Fruit fly (Drosophila melanogaster) whole organism, prepupa: Measurements from ENCODE around the gene Nna1.

ENCODE experiments used
- CG10669 ChIP-seq: fragments of 200-800 bp; sonication (Bioruptor generic); optimal IDR thresholded peaks from 3 replicates; lab custom pipeline; 2018; ENCODE audit warnings: missing biosample characterization, mild to moderate bottlenecking, missing genetic modification characterization, moderate library complexity
- CG15336 ChIP-seq: fragments of 200-800 bp; sonication (Bioruptor generic); IDR thresholded peaks from 2 replicates; pipeline ENCODE4 v1.3.6; 2022; ENCODE audit warnings: missing biosample characterization, missing genetic modification characterization
- CG16779 ChIP-seq: fragments of 200-800 bp; sonication (Bioruptor generic); optimal IDR thresholded peaks from 3 replicates; lab custom pipeline; 2017; ENCODE audit warnings: missing biosample characterization, mild to moderate bottlenecking, missing genetic modification characterization
- CG31627 ChIP-seq: fragments of 200-800 bp; sonication (Bioruptor generic); optimal IDR thresholded peaks from 3 replicates; lab custom pipeline; 2016; ENCODE audit warnings: missing biosample characterization, missing genetic modification characterization
- CG32006 ChIP-seq: fragments of 200-800 bp; sonication (Bioruptor generic); optimal IDR thresholded peaks from 3 replicates; lab custom pipeline; 2017; ENCODE audit warnings: missing biosample characterization, mild to moderate bottlenecking, missing genetic modification characterization
- CG34406 ChIP-seq: fragments of 200-800 bp; sonication (Bioruptor generic); optimal IDR thresholded peaks from 3 replicates; lab custom pipeline; 2016; ENCODE audit warnings: missing biosample characterization, missing genetic modification characterization
- CG3919 ChIP-seq: fragments of 200-800 bp; sonication (Bioruptor generic); optimal IDR thresholded peaks from 3 replicates; lab custom pipeline; 2016; ENCODE audit warnings: missing biosample characterization, missing genetic modification characterization
- CG6163 ChIP-seq: fragments of 200-800 bp; sonication (Bioruptor generic); IDR thresholded peaks from 3 replicates; pipeline ENCODE4 v1.3.6; 2022; ENCODE audit warnings: missing biosample characterization, missing genetic modification characterization
- CG6276 ChIP-seq: fragments of 200-800 bp; sonication (Bioruptor generic); optimal IDR thresholded peaks from 2 replicates; lab custom pipeline; 2017; ENCODE audit warnings: missing biosample characterization, mild to moderate bottlenecking, missing genetic modification characterization
- CG6792 ChIP-seq: fragments of 200-800 bp; sonication (Bioruptor generic); optimal IDR thresholded peaks from 3 replicates; lab custom pipeline; 2016; ENCODE audit warnings: missing biosample characterization, missing genetic modification characterization
- CG8119 ChIP-seq: fragments of 200-800 bp; sonication (Bioruptor generic); IDR thresholded peaks from 3 replicates; pipeline ENCODE4 v1.3.6; 2022; ENCODE audit warnings: missing biosample characterization, missing genetic modification characterization
- CG8632 ChIP-seq: fragments of 200-800 bp; sonication (Bioruptor generic); optimal IDR thresholded peaks from 3 replicates; lab custom pipeline; 2016; ENCODE audit warnings: missing biosample characterization, missing genetic modification characterization
- CG9139 ChIP-seq: fragments of 200-800 bp; sonication (Bioruptor generic); optimal IDR thresholded peaks from 3 replicates; lab custom pipeline; 2017; ENCODE audit warnings: missing biosample characterization, mild to moderate bottlenecking, missing genetic modification characterization
- Eip75B ChIP-seq: fragments of 200-800 bp; sonication (Bioruptor generic); optimal IDR thresholded peaks from 3 replicates; lab custom pipeline; 2016; ENCODE audit warnings: missing biosample characterization, missing genetic modification characterization
- Eip78C ChIP-seq: fragments of 200-800 bp; sonication (Bioruptor generic); peaks from one replicate; lab custom pipeline; 2016; ENCODE audit warnings: missing biosample characterization, missing genetic modification characterization
- Eip93F ChIP-seq: fragments of 200-800 bp; sonication (Bioruptor generic); optimal IDR thresholded peaks from 2 replicates; lab custom pipeline; 2016; ENCODE audit warnings: missing biosample characterization, mild to moderate bottlenecking, missing genetic modification characterization
- Ets21C ChIP-seq: fragments of 200-800 bp; sonication (Bioruptor generic); optimal IDR thresholded peaks from 3 replicates; lab custom pipeline; 2016; ENCODE audit warnings: missing biosample characterization, missing genetic modification characterization
- Hr38 ChIP-seq: sonication (Bioruptor generic); optimal IDR thresholded peaks from 2 replicates; lab custom pipeline; 2016; ENCODE audit warnings: missing biosample characterization, missing genetic modification characterization
- Hr39 ChIP-seq: fragments of 200-800 bp; sonication (Bioruptor generic); optimal IDR thresholded peaks from 2 replicates; lab custom pipeline; 2016; ENCODE audit warnings: missing biosample characterization, missing genetic modification characterization
- Lpt ChIP-seq: fragments of 200-800 bp; sonication (Bioruptor generic); optimal IDR thresholded peaks from 3 replicates; lab custom pipeline; 2016; ENCODE audit warnings: missing biosample characterization, missing genetic modification characterization
- Met ChIP-seq: fragments of 200-800 bp; sonication (Bioruptor generic); optimal IDR thresholded peaks from 3 replicates; lab custom pipeline; 2016; ENCODE audit warnings: missing biosample characterization, missing genetic modification characterization
- OdsH ChIP-seq: fragments of 200-800 bp; sonication (Bioruptor generic); optimal IDR thresholded peaks from 3 replicates; lab custom pipeline; 2016; ENCODE audit warnings: missing biosample characterization, missing genetic modification characterization
- Smox ChIP-seq: fragments of 200-800 bp; sonication (Bioruptor generic); optimal IDR thresholded peaks from 3 replicates; lab custom pipeline; 2016; ENCODE audit warnings: missing biosample characterization, missing genetic modification characterization
- Sox14 ChIP-seq: fragments of 200-800 bp; sonication (Bioruptor generic); optimal IDR thresholded peaks from 3 replicates; lab custom pipeline; 2016; ENCODE audit warnings: missing biosample characterization, missing genetic modification characterization
- Sox15 ChIP-seq: fragments of 200-800 bp; sonication (Bioruptor generic); optimal IDR thresholded peaks from 3 replicates; lab custom pipeline; 2016; ENCODE audit warnings: missing biosample characterization, missing genetic modification characterization
- achi ChIP-seq: fragments of 200-800 bp; sonication (Bioruptor generic); optimal IDR thresholded peaks from 3 replicates; lab custom pipeline; 2016; ENCODE audit warnings: missing biosample characterization, missing genetic modification characterization
- acj6 ChIP-seq: fragments of 200-800 bp; sonication (Bioruptor generic); optimal IDR thresholded peaks from 3 replicates; lab custom pipeline; 2016; ENCODE audit warnings: missing biosample characterization, missing genetic modification characterization
- cyc ChIP-seq: fragments of 200-800 bp; sonication (Bioruptor generic); optimal IDR thresholded peaks from 3 replicates; lab custom pipeline; 2016; ENCODE audit warnings: missing biosample characterization, missing genetic modification characterization
- dac ChIP-seq: fragments of 200-800 bp; sonication (Bioruptor generic); optimal IDR thresholded peaks from 2 replicates; lab custom pipeline; 2017; ENCODE audit warnings: missing biosample characterization, mild to moderate bottlenecking, missing genetic modification characterization
- dsx ChIP-seq: fragments of 200-800 bp; optimal IDR thresholded peaks from 3 replicates; lab custom pipeline; 2019; ENCODE audit warnings: missing biosample characterization, mild to moderate bottlenecking, missing genetic modification characterization, moderate library complexity; ENCODE audit not compliant: poor library complexity, severe bottlenecking
- fd59A ChIP-seq: fragments of 200-800 bp; sonication (Bioruptor generic); optimal IDR thresholded peaks from 2 replicates; lab custom pipeline; 2017; ENCODE audit warnings: missing biosample characterization, mild to moderate bottlenecking, missing genetic modification characterization, missing genetic modification reagents
- fd85E ChIP-seq: fragments of 200-800 bp; sonication (Bioruptor generic); optimal IDR thresholded peaks from 3 replicates; lab custom pipeline; 2016; ENCODE audit warnings: missing biosample characterization, missing genetic modification characterization
- fkh ChIP-seq: fragments of 200-800 bp; sonication (Bioruptor generic); optimal IDR thresholded peaks from 3 replicates; lab custom pipeline; 2017; ENCODE audit warnings: missing biosample characterization, mild to moderate bottlenecking, missing genetic modification characterization, moderate library complexity
- net ChIP-seq: fragments of 200-800 bp; sonication (Bioruptor generic); optimal IDR thresholded peaks from 3 replicates; lab custom pipeline; 2016; ENCODE audit warnings: missing biosample characterization, missing genetic modification characterization
- salr ChIP-seq, 2 experiments: fragments of 200-800 bp; sonication (Bioruptor generic); optimal IDR thresholded peaks; 3 replicates each; lab custom pipeline; 2016 to 2018; ENCODE audit warnings: missing biosample characterization in 2 of 2, missing genetic modification characterization in 2 of 2, mild to moderate bottlenecking in 1 of 2
- spab ChIP-seq: fragments of 200-800 bp; sonication (Bioruptor generic); optimal IDR thresholded peaks from 2 replicates; lab custom pipeline; 2017; ENCODE audit warnings: missing biosample characterization, mild to moderate bottlenecking, missing genetic modification characterization, missing genetic modification reagents
- ss ChIP-seq, 2 experiments: fragments of 200-800 bp; sonication (Bioruptor generic); optimal IDR thresholded peaks; 2 replicates in 1 of 2; 3 replicates in 1 of 2; lab custom pipeline; 2017 to 2018; ENCODE audit warnings: mild to moderate bottlenecking in 2 of 2, missing biosample characterization in 2 of 2, missing genetic modification characterization in 2 of 2, moderate library complexity in 1 of 2
- svp ChIP-seq: fragments of 200-800 bp; sonication (Bioruptor generic); peaks from one replicate; lab custom pipeline; 2016; ENCODE audit warnings: missing biosample characterization, missing genetic modification characterization
- vri ChIP-seq: fragments of 200-800 bp; sonication (Bioruptor generic); optimal IDR thresholded peaks from 3 replicates; lab custom pipeline; 2016; ENCODE audit warnings: missing biosample characterization, mild to moderate bottlenecking, missing genetic modification characterization

Gene Nna1

DNA sequence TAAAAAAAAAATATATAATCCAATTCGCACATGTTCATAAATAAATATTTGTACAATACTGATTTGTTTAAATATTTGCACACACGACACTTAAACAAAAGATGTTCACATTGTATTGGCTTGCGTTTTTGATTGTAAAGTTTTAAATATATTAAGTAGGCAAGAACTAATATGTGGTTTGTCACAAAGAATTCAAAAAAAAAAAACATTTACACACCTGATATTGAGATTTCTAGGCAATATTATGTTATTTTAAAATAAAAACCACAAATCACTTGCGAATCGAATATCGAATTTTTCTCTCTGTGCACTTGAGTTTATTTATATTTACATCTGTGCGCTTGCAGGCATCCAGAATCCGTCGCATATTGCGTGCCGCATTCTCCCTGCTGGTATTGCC is 12.5 kb upstream of the Nna1 start (continued):
- TF ChIP-seq dsx (GFP tag; lab: Kevin White, UChicago) (peak; percentile 12), CG34406 (GFP tag; lab: Kevin White, UChicago) (peak; percentile 68), Eip93F (GFP tag; lab: Kevin White, UChicago) (no peak), CG8632 (GFP tag; lab: Kevin White, UChicago) (peak; percentile 76), CG8119 (GFP tag; lab: Robert Waterston, UW) (peak; percentile 60), Sox14 (peak; percentile 59), spab (GFP tag; lab: Kevin White, UChicago) (peak; percentile 27), OdsH (GFP tag; lab: Kevin White, UChicago) (peak; percentile 64), Ets21C (GFP tag; lab: Kevin White, UChicago) (peak; percentile 48), Smox (GFP tag; lab: Kevin White, UChicago) (peak; percentile 69), fd59A (GFP tag; lab: Kevin White, UChicago) (peak; percentile 38), Eip78C (GFP tag; lab: Kevin White, UChicago) (peak; percentile 85)

DNA sequence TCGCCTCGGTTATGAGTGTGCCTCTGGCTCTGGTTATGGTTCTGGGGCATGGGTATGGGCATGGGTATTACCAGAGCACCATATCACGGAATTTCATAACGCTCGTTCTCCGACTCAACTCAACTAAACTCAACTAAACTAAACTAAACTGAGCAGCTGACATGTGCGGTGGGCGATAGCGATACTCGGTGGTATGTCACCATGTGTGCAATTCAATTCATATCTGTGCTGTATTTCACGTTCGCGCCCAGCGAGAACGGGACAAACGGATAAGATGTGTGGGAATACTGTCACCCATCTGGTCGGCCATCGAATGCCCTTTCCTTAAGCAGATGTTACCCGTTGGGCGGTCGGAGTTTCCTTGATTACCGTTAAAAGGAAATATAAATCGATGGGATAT is 11.8 kb upstream of the Nna1 start, which contains the start of gene CG12177:
Gene CG12177 (minus strand): TSS at position 239 of the 400 bp plus-strand sequence.
- TF ChIP-seq achi (GFP tag; lab: Kevin White, UChicago) (no peak), Eip78C (GFP tag; lab: Kevin White, UChicago) (peak; percentile 48)

DNA sequence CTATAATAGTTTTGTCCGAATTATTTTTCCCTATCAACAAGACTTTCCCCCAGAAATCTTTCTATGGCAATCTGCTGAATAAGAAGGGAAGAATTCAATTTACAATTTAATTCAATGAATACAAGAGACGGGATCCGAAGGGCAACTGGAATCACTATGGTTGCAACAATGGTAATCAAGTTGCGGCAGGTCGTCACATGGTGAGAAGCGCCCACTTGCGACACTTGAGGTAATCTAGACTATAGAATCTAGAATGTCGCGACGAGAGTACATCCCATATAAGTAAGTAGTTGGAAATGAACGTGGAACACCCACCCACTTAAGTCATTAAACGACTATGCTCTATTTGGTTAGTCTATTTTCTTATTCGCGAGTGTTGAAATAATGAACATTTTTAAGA is 10.2 kb upstream of the Nna1 start:
- TF ChIP-seq dac (GFP tag; lab: Kevin White, UChicago) (no peak), fkh (peak; percentile 40), CG6792 (no peak), Smox (GFP tag; lab: Kevin White, UChicago) (no peak), CG32006 (GFP tag; lab: Kevin White, UChicago) (no peak)

DNA sequence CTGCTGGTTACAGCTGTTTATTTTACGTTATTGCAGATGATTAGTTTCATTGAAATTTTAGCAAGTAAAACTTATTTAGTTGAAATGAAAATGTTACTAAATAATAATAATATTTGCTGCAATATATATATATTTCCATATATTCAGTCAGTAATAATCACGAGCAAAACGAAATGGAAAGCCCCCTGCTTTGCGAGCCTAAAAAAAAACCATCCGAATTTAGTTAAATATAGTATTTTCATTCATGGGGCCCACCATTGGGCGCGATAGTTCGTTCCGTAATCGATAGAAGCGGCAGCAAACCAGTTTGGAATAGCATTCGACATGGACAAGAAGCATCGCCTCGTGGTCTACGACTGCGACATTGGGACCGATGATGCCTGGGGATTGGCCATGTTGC is 9.4 kb upstream of the Nna1 start, which contains the start of gene CG11158:
Gene CG11158 (plus strand): TSS at position 301 of the 400 bp plus-strand sequence.
- TF ChIP-seq Eip78C (GFP tag; lab: Kevin White, UChicago): peak; percentile 31
- TF ChIP-seq salr (GFP tag; optimal IDR thresholded peaks at IDR 0.05; lab: Kevin White, UChicago): no peak
- TF ChIP-seq, all 60 proteins: peak for 1

DNA sequence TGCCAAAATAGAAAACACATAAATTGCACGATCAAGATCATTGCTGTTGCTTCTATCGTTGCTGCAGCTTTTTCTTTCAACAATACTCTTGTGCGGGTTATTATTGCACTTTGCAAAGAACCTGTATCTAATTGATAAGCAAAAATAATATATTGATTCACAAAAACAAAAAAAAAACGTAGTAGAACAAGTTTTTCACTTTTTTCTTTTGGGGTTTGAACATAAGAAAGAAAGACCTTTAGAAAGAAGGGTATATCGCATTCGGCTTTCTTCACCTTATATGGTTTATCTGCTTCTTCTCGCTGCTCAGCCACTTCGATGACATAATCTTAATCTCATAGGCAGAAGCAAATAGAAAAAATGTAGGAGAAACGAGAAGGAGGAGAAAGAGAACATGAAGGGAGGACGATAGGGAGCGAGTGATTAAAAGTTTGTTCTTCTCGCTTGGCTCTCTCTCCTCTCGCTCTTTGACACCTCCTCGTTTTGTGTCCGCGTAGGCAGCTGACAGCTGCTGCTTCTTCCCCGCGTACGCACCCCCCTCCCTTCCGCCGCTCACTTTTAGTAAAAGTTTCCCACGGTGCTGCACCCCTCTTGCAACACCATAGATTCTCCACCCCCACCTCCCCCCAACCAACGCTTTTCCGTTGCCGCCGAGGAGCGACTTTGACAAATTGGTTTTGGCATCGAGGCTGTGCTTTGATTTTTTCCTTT is 6.8 kb downstream of the Nna1 start:
- TF ChIP-seq CG3919 (no peak), OdsH (GFP tag; lab: Kevin White, UChicago) (no peak), CG16779 (tag; lab: Kevin White, UChicago) (no peak), salr (GFP tag; optimal IDR thresholded peaks at IDR 0.05; lab: Kevin White, UChicago) (no peak), CG15336 (GFP tag; lab: Robert Waterston, UW) (0 out of 2 replicates have a peak, but pooled peaks have one; percentile 29), CG10669 (GFP tag; lab: Kevin White, UChicago) (no peak), spab (GFP tag; lab: Kevin White, UChicago) (no peak), fd59A (GFP tag; lab: Kevin White, UChicago) (no peak), Smox (GFP tag; lab: Kevin White, UChicago) (no peak), Sox14 (no peak), Met (GFP tag; lab: Kevin White, UChicago) (no peak), svp (GFP tag; lab: Kevin White, UChicago) (no peak), CG6163 (GFP tag; lab: Robert Waterston, UW) (peak; percentile 24; the same call in 1 of the 3 replicates), CG8119 (GFP tag; lab: Robert Waterston, UW) (peak; percentile 41; the same call in 1 of the 3 replicates), acj6 (GFP tag; lab: Kevin White, UChicago) (no peak), CG6276 (GFP tag; lab: Kevin White, UChicago) (no peak), Sox15 (no peak), CG9139 (no peak), fd85E (GFP tag; lab: Kevin White, UChicago) (no peak), Eip75B (GFP tag; lab: Kevin White, UChicago) (no peak), dsx (GFP tag; lab: Kevin White, UChicago) (no peak), Lpt (GFP tag; lab: Kevin White, UChicago) (no peak), vri (GFP tag; lab: Kevin White, UChicago) (peak; percentile 41), dac (GFP tag; lab: Kevin White, UChicago) (no peak), net (GFP tag; lab: Kevin White, UChicago) (no peak), cyc (GFP tag; lab: Kevin White, UChicago) (no peak), Hr38 (no peak), CG34406 (GFP tag; lab: Kevin White, UChicago) (no peak), Eip93F (GFP tag; lab: Kevin White, UChicago) (no peak), ss (GFP tag; optimal IDR thresholded peaks at IDR 0.05; lab: Kevin White, UChicago) (no peak), CG6792 (no peak), CG31627 (GFP tag; lab: Kevin White, UChicago) (no peak), fkh (no peak), Hr39 (GFP tag; lab: Kevin White, UChicago) (no peak)
